Fruit fly (Drosophila melanogaster) whole organism: ENCODE measurements around the gene Oatp74D.

Source experiments
- pan ChIP-seq: fragments of >200 bp; optimal IDR thresholded peaks from 2 replicates; lab custom pipeline; 2017
- psq ChIP-seq: fragments of >200 bp; optimal IDR thresholded peaks from 2 replicates; lab custom pipeline; 2017

DNA sequence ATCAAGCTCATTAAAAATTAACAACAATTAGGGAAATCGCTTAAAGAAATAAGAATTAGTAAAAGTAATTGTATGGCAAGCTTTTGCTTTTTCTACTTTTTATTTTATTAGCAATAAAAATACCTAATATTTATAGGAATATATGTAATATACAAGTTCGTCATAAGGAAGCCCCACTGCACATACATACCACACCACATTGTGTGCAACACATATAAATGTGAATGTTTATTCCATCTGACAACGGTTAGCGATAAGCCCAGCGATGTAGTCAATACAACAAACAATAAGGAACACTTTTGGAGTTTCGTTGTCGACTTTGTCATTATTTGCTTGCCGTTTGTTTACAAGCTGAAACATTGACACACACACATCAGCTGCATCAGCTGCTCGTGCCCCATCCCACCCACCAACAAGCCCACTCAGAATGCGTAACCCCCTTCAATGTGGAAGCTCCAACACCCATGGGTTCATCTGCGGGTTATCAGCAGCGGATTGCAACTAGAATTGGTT lies 1.6 kb upstream of the Oatp74D start:
- TF ChIP-seq pan (lab: Kevin White, UChicago), result no peak
- TF ChIP-seq psq (lab: Kevin White, UChicago), result no peak
